Fruit fly (Drosophila melanogaster) S2 (cell line): ENCODE data around the gene CG18132.

ENCODE experiments used
- CG8478 ChIP-seq: fragments of >200 bp; optimal IDR thresholded peaks from 2 replicates; lab custom pipeline; 2018
- CTCF ChIP-seq, 2 experiments: fragments of >200 bp; optimal IDR thresholded peaks; 2 replicates each; lab custom pipeline; 2018

CG18132 gene

DNA sequence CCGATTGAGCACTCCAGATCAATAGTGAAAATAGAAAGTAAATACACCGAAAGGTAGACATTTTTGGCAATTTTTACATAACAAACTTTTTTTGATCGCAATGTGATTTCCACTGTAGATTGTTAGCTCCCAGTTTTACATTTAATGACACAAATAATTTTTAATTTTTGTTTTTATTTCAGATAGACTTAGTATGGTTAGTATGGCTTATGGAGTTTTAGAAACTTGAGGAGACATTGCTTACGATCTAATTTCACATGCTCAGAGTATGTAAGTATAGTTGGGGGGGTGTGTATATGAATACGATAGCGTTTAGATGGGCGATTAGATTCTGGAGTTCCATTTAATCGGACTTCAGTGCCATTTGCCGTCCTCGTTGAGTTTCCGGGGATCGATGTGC, at the start of gene CG18132:
CG18132 (minus strand) TSS at position 101 of the 400 bp plus-strand sequence.
- no peak for TF ChIP-seq CG8478 (lab: Kevin White, UChicago)
- no peak for TF ChIP-seq CTCF (optimal IDR thresholded peaks at IDR 0.05; lab: Kevin White, UChicago)

DNA sequence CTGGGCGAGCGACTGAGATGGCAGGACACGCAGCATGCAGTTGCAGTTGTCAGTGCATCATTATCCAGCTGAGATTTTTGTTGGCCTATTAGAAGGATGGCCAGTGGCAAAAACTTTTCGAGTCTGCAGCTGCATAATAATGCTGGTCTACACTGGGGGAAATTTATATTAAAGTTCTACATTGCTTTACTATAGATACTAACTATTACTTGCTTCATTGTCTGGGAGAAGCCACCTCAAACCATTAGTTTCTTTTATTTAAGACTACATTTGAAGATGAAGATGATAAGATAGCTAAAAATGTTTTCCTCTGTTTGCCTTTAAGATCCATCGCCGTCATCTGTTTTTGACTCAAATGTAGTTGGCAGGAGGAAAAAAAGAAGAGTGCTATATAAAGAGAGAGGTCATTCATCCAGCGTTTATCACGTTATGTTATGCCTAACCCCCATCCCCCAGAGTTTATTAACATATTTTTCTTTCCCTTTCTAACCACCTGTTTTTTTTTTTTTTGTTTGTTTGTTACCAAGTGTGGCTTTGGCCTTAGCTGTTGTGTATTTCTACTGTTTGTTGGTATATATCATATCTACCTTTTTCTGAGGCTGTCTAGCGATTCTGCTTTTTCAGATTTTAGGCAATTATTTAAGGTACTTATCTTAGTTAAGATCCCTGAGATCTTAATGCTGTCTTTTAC, 42.7 kb upstream of the CG18132 start:
- no peak for TF ChIP-seq CTCF (optimal IDR thresholded peaks at IDR 0.05; lab: Kevin White, UChicago)
- TF ChIP-seq CG8478 (lab: Kevin White, UChicago), result no peak

DNA sequence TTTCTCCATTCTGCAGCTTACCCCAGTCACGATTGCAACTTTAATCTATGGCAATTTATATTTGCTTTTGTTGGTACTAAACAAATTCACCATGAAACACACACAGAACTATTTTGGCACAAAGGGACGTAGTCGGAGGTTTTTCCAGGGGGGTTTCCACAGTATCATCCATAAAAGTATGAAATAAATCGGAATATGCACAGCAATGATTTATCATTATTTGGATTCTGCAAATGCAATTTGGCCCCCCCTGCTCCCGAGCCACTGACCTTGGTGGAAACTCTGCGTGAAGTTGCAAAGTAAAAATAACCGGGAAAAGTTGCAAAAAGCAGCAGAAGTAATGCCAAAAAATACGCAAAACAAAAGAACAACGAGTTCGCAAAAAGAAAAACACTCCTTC, 40.6 kb upstream of the CG18132 start:
- TF ChIP-seq CG8478 (lab: Kevin White, UChicago) (no peak), CTCF (optimal IDR thresholded peaks at IDR 0.05; lab: Kevin White, UChicago) (no peak)

DNA sequence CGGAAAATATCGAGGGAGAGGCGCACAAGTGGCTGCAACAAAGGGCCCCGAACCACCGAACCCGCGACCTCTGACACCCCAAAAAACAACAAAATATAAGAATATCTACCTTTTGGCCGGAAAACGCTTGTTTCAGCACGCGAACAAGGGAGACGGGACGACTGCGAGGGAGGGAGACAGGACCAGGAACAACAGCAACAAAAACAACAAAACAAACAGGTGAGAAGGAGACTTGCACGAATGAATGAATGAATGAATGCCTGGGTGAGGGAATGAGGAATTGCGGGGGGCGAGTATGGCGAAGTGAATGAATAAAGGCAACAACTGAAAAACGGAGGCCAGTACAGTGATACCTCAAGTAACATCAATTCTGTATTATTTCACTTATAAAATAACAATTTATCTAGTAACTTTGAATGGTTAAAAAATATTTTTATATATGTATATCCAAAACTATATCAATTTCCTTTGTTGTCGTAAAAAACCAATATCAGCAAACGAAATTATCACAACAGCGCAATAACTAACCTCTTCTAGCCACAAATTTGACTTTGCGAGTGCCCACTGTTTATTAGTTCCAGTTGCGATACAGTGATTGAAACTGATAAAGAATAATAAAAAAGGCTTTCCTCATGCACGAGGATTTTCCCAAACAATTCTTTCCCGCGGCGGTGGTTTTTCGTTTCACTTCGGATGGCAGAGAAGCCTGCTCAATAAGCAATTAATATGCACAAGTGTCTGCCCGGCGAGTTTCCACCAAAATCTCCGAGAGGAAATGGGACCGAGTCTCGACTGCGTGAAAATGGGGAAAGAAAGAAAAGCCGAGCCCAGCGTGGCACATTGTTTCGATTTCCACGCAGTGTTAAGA, 39.7 kb upstream of the CG18132 start:
- TF ChIP-seq CTCF (optimal IDR thresholded peaks at IDR 0.05; lab: Kevin White, UChicago), result no peak
- no peak for TF ChIP-seq CG8478 (lab: Kevin White, UChicago)

DNA sequence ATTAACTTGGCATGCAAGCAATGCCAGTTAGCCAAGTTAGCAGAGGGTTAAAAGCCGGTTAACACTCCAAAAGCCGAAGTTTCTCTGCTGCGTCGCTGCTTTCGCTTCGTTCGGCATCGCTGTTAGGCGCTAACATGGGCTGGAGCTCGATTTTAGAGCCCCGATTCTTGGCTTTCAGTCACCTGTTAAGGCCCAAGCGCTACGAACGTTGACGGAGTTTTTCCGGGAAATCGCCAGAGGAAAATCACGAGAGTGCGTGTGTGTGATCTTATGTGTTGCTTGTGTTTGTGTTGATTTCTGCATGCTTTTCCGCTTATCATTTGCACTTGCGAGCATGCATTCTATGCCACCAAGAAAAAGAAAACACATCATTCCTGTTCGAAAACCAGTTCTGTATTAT, 37.7 kb upstream of the CG18132 start, which contains the start of gene haf:
haf (plus strand) TSS at position 176 of the 400 bp plus-strand sequence.
- TF ChIP-seq CTCF (optimal IDR thresholded peaks at IDR 0.05; lab: Kevin White, UChicago), result no peak
- TF ChIP-seq CG8478 (lab: Kevin White, UChicago), result no peak

DNA sequence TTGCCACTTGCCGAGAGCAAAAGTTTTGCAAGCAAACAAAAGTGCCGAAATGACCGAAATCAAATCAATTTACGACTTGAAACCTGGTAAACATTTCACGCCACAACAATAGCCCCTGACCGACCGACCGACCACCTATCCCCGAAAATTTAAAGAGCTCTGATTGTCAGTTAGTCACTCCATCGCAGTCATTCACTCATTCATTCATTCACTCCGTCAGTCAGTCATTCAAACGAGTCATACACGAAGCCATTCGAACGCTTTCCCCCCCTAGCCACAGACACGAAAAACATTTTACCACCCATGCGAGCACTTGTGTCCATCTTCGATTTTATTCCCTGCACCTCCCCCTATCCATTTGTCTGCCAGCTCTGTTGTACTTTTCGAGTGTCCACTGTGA, 30.6 kb upstream of the CG18132 start:
- TF ChIP-seq CTCF (optimal IDR thresholded peaks at IDR 0.05; lab: Kevin White, UChicago) (no peak), CG8478 (lab: Kevin White, UChicago) (no peak)

DNA sequence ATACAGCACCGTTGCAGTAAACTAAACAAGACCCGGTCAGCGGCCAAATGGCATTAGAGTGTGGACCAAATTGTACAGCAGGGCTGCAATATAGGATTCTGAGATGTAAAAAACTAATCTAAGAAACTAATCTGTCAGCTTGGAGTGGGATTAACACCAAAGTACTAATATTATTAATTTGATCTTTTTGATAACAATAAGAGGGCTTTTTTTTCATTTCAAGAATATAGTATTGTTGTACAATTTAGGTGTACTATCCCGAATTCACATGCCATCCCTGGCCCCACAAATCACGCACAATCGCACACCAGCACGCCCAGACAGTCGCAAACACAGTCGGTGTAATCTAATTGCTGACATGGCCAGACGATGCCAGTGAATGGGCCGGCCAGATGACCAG, 20.9 kb upstream of the CG18132 start:
- TF ChIP-seq CTCF (optimal IDR thresholded peaks at IDR 0.05; lab: Kevin White, UChicago) (no peak), CG8478 (lab: Kevin White, UChicago) (no peak)

DNA sequence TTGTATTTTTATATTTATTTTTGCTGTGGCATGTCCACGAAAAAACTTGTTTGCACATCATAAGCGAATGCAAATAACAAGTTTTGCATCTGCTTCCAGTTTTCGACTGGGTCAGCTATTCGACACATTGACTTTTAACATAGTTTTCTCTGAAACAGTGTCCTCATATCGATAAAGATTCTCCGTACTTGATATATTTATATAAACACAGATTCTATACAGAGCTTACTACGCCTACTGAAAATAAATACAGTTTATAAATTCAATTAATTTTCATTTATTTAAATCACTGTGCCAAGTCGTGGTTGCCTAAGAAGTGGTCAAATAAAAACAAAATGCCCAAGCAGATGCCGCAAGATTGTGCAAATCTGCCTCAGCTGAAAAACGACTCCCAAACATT, 18.0 kb upstream of the CG18132 start:
- no peak for TF ChIP-seq CG8478 (lab: Kevin White, UChicago)
- TF ChIP-seq CTCF (optimal IDR thresholded peaks at IDR 0.05; lab: Kevin White, UChicago), result no peak

DNA sequence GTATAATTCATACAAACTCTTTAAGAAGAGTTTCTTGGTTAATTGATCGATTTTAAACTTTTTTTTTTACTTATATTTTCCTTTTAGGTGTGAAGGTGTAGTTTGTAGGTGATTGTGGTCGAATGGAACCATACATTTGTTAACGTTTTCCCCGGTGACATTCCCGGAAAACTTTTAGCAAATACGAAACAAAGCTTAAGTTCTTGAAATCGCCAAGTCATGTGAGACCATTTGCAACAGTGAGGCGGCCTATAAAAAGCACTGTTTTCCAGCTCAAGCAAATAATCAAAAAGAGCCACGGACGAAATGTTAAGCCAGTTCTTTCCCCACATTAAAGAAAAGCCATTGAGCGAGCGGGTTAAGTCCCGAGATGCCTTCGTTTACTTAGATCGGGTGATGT, 5.1 kb upstream of the CG18132 start, which contains the start of gene Or22b:
Or22b (plus strand) TSS at position 301 of the 400 bp plus-strand sequence.
- TF ChIP-seq CG8478 (lab: Kevin White, UChicago) (no peak), CTCF (optimal IDR thresholded peaks at IDR 0.05; lab: Kevin White, UChicago) (no peak)

DNA sequence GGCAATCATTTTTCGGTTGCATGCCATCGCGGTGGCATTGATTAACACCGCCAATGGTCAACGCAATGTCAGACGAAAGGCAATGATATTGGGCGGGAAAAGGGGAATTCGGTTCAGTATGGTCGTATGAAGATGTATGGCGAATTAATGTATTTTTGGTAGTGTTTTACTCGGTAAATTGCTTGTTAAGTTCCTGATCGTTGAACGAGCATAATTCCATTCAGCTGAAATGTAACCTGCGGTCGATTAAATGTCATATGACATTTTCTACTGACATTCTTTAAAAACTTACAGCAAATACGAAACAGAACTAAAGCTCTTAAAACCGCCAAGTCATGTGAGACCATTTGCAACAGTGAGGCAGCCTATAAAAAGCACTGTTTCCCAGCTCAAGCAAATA, 2.9 kb upstream of the CG18132 start, which contains the start of gene Or22a:
Or22a (plus strand) TSS at position 301 of the 400 bp plus-strand sequence.
- no peak for TF ChIP-seq CG8478 (lab: Kevin White, UChicago)
- no peak for TF ChIP-seq CTCF (optimal IDR thresholded peaks at IDR 0.05; lab: Kevin White, UChicago)

DNA sequence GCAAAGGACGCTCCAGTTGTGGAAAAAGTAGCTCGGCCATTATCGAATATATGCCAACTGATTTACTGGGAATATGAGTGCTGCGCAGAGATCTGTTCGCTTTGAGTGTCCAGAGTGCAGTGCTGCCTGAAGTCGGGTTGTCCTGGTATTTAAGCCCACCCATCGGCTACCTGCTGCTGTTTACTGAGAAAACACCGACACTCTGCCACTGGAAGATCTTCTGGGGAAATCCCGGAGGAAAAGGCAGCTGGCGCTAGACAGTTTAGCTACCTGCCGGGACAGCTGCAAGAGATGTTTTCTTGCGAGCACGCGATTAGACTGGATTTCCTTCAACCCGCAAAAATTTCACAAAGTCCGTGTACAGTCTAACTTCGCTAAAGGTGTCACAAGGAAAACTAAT, 744 bp upstream of the CG18132 start, which contains the start of gene halo:
halo (minus strand) TSS at position 127 of the 400 bp plus-strand sequence.
- TF ChIP-seq CTCF (optimal IDR thresholded peaks at IDR 0.05; lab: Kevin White, UChicago) (no peak), CG8478 (lab: Kevin White, UChicago) (no peak)

DNA sequence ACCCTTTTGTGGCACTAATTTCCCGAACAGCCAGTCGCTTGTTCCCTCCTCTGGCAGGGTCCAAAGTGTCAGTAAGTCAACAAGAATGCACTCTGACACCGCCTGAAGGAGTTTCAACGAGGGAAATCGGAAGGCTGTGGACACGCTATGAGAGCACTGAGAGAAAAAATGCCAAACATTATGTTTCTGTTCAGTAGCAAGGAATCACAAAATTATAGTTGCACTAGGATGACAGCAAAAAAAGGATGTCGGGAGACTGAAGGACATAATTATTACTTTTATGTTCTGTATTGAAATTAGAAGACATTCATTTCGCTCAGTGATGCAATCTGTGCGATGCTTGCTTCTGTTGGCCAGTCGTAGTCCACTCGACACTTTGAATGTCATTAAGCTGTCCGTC, 7.5 kb downstream of the CG18132 start:
- TF ChIP-seq CTCF (optimal IDR thresholded peaks at IDR 0.05; lab: Kevin White, UChicago) (no peak), CG8478 (lab: Kevin White, UChicago) (no peak)

DNA sequence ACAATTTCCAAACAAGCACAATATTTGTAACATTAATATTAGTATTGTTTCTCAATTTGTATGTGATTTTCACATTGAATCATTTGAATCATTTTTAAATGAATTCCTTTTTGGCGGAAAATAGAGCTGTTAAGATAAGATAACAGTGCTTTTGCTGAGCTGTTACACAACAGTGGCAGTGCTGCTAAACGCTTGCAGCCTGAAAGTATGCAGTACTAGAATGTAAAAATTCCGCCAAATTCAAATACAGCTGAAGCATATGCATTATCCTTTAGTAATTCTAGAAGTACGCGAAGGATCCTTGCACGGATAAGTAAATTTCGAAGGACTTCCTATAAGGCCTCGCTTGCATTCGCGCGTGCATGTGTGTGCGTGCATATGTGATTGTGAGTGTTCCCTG, 13.0 kb downstream of the CG18132 start:
- TF ChIP-seq CG8478 (lab: Kevin White, UChicago), result no peak
- peak in 1 of 2 experiments; percentile 27 for TF ChIP-seq CTCF (optimal IDR thresholded peaks at IDR 0.05; lab: Kevin White, UChicago)

DNA sequence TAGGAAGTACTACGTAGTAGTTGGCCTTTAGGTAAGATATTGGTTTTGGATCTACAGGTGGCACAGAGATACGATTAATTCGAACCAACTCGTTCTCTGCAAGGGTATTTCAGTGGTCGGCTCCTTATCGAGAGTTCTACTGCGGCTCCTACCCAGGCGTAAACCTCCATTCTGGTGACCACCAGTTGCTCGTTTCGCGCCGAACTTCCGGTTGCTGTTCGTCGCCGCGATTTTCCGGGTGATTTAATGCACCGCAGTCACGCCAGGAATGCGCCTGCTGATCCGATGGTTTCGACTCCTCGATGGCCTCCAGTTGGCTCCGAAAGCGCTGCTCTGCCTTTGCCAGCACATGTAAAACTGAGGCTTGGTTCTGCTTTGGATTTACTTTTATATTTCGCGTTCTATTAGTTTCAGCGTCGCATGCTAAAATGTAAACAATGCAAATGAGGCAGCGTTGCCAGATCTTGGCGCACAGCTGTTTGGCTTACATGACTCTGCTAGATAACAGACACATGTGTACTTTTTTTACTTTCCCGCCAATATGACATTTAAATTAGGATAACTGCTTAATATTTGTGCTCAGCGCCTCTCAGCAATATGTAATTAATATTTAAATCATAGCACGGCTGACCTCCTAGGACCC, 14.7 kb downstream of the CG18132 start, which contains the start of gene CG7420:
CG7420 (minus strand) TSS at position 446 of the 643 bp plus-strand sequence.
- TF ChIP-seq CG8478 (lab: Kevin White, UChicago) (no peak), CTCF (optimal IDR thresholded peaks at IDR 0.05; lab: Kevin White, UChicago) (no peak)
